Fruit fly (Drosophila melanogaster): Measurements from ENCODE around the gene Blos3.
A peak's percentile ranks its signal among the peaks of the same experiment; 100 is the strongest.

The Blos3 gene

dm6 chr3L:18832708-18833107, 37.3 kb upstream of the Blos3 start (continued):
- no peak for TF ChIP-seq CG6654 (GFP tag; optimal IDR thresholded peaks at IDR 0.05)
- no peak for TF ChIP-seq gsb (GFP tag; IDR thresholded peaks at IDR 0.05)
- TF ChIP-seq sens-2 (GFP tag; IDR thresholded peaks at IDR 0.05): 0 out of 2 replicates have a peak, but pooled peaks have one; percentile 16
- no peak for TF ChIP-seq sim (GFP tag; IDR thresholded peaks at IDR 0.05)
- 0 out of 2 replicates have a peak, but pooled peaks have one; percentile 43 for TF ChIP-seq CG32767 (GFP tag; IDR thresholded peaks at IDR 0.05)
- no peak for TF ChIP-seq CG8478 (optimal IDR thresholded peaks at IDR 0.05)
- no peak for TF ChIP-seq Opbp (GFP tag; IDR thresholded peaks at IDR 0.05; ENCODE audit: partially characterized antibody)
- no peak for TF ChIP-seq Dbx (GFP tag; IDR thresholded peaks at IDR 0.05)
- no peak for TF ChIP-seq dpn (GFP tag; optimal IDR thresholded peaks at IDR 0.05)
- TF ChIP-seq CG3726 (GFP tag; IDR thresholded peaks at IDR 0.05): no peak
- TF ChIP-seq CG2199 (GFP tag; IDR thresholded peaks at IDR 0.05): peak; percentile 55; the same call in 2 of the 3 replicates
- TF ChIP-seq eyg (GFP tag; optimal IDR thresholded peaks at IDR 0.05): no peak
- TF ChIP-seq CG14860 (GFP tag; IDR thresholded peaks at IDR 0.05; ENCODE audit: partially characterized antibody): no peak
- no peak for TF ChIP-seq fd102C (GFP tag; optimal IDR thresholded peaks at IDR 0.05)
- TF ChIP-seq CrebB (tag; optimal IDR thresholded peaks at IDR 0.05): no peak
- TF ChIP-seq kni (GFP tag; optimal IDR thresholded peaks at IDR 0.05): peak; percentile 24
- TF ChIP-seq CG18476 (GFP tag; optimal IDR thresholded peaks at IDR 0.05): no peak
- TF ChIP-seq lola (GFP tag; optimal IDR thresholded peaks at IDR 0.05): peak in 1 of 3 experiments; percentile 22
- peak; percentile 2 for TF ChIP-seq CG12769 (tag; optimal IDR thresholded peaks at IDR 0.05)
- no peak for TF ChIP-seq NC2α (GFP tag; optimal IDR thresholded peaks at IDR 0.05)
- TF ChIP-seq HmgZ (tag; optimal IDR thresholded peaks at IDR 0.05): no peak

DNA sequence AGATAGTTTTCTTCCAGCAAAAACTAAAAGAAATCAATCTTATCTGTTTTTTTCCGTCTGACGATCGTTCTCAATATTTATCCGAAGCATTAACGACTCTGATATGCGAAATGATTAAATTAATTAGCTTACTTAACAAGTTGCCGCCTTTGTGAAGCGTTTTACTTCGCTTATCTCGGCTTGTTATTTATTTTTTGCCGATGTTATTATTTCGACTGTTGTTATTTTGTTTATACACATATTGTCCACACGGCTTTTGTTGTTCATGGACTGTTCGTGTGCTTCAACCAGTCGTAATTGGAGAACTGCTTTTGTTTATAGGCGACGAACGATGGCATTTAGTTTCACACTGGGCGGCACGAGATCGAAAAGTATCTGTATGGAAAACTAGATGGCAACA, 36.8 kb upstream of the Blos3 start:
- TF ChIP-seq nmo (GFP tag; optimal IDR thresholded peaks at IDR 0.05) (no peak), vvl (GFP tag; IDR thresholded peaks at IDR 0.05) (no peak), CG18764 (GFP tag; optimal IDR thresholded peaks at IDR 0.05) (no peak), CG8290 (GFP tag; optimal IDR thresholded peaks at IDR 0.05) (no peak), CG8290 (tag; optimal IDR thresholded peaks at IDR 0.05) (peak in 1 of 2 experiments; percentile 34), CG8765 (GFP tag; IDR thresholded peaks at IDR 0.05) (no peak), CrebB (tag; optimal IDR thresholded peaks at IDR 0.05) (peak; percentile 66), schlank (tag; optimal IDR thresholded peaks at IDR 0.05) (peak; percentile 2), B-H2 (GFP tag; optimal IDR thresholded peaks at IDR 0.05) (peak; percentile 52), lbe (GFP tag; optimal IDR thresholded peaks at IDR 0.05) (peak; percentile 12), CG14441 (GFP tag; IDR thresholded peaks at IDR 0.05) (no peak), org-1 (GFP tag; optimal IDR thresholded peaks at IDR 0.05) (no peak), Vsx1 (GFP tag; optimal IDR thresholded peaks at IDR 0.05) (peak; percentile 70), maf-S (GFP tag; optimal IDR thresholded peaks at IDR 0.05) (no peak), jumu (GFP tag; optimal IDR thresholded peaks at IDR 0.05) (no peak), wek (GFP tag; optimal IDR thresholded peaks at IDR 0.05) (peak; percentile 28), HHEX (GFP tag; optimal IDR thresholded peaks at IDR 0.05) (peak; percentile 33), CG12219 (GFP tag; optimal IDR thresholded peaks at IDR 0.05) (no peak), CG10543 (GFP tag; optimal IDR thresholded peaks at IDR 0.05) (peak; percentile 56), luna (GFP tag; optimal IDR thresholded peaks at IDR 0.05) (no peak), CG10209 (GFP tag; optimal IDR thresholded peaks at IDR 0.05) (peak; percentile 24), CG10959 (GFP tag; IDR thresholded peaks at IDR 0.05) (no peak), CG12155 (GFP tag; optimal IDR thresholded peaks at IDR 0.05) (no peak), ase (GFP tag; IDR thresholded peaks at IDR 0.05) (no peak), CG8924 (tag; optimal IDR thresholded peaks at IDR 0.05) (no peak), CG15696 (tag; optimal IDR thresholded peaks at IDR 0.05) (peak; percentile 5), CG1832 (GFP tag; optimal IDR thresholded peaks at IDR 0.05) (no peak), CG7786 (GFP tag; optimal IDR thresholded peaks at IDR 0.05) (no peak), CG18599 (GFP tag; optimal IDR thresholded peaks at IDR 0.05) (peak; percentile 29), CG32772 (GFP tag; IDR thresholded peaks at IDR 0.05) (no peak), scrt (GFP tag; optimal IDR thresholded peaks at IDR 0.05) (peak; percentile 11), unpg (GFP tag; optimal IDR thresholded peaks at IDR 0.05) (peak; percentile 9)
